Worm (Caenorhabditis elegans) whole organism, young adult: Measurements from ENCODE around the gene act-5.

Experiments
- F39B2.1 ChIP-seq: fragments of 200-800 bp; sonication (Bioruptor generic); IDR thresholded peaks from 2 replicates; pipeline ENCODE4 v1.3.6; 2022; ENCODE audit warnings: missing genetic modification reagents, missing genetic modification characterization, missing compliant biosample characterization
- Y79H2A.3 ChIP-seq: fragments of 200-800 bp; sonication (Bioruptor generic); conservative IDR thresholded peaks from 2 replicates; pipeline ENCODE4 v1.3.6; 2022; ENCODE audit warnings: missing genetic modification reagents, missing genetic modification characterization, missing compliant biosample characterization
- ceh-27 ChIP-seq: fragments of 200-800 bp; sonication (Bioruptor generic); optimal IDR thresholded peaks from 2 replicates; lab custom pipeline; 2018; ENCODE audit warnings: mild to moderate bottlenecking, missing genetic modification characterization, moderate library complexity, missing compliant biosample characterization
- ets-4 ChIP-seq: fragments of 200-800 bp; sonication (Bioruptor generic); optimal IDR thresholded peaks from 2 replicates; lab custom pipeline; 2018; ENCODE audit warnings: mild to moderate bottlenecking, missing genetic modification characterization, missing compliant biosample characterization
- hlh-26 ChIP-seq: fragments of 200-800 bp; sonication (Bioruptor generic); conservative IDR thresholded peaks from 2 replicates; pipeline ENCODE4 v1.3.6; 2022; ENCODE audit warnings: missing genetic modification reagents, missing genetic modification characterization, missing compliant biosample characterization
- lin-26 ChIP-seq: fragments of 200-800 bp; sonication (Bioruptor generic); IDR thresholded peaks from 2 replicates; pipeline ENCODE4 v1.3.6; 2022; ENCODE audit warnings: missing genetic modification reagents, missing genetic modification characterization, missing compliant biosample characterization
- lir-1 ChIP-seq: fragments of 200-800 bp; sonication (Bioruptor generic); conservative IDR thresholded peaks from 2 replicates; pipeline ENCODE4 v1.3.6; 2022; ENCODE audit warnings: missing genetic modification reagents, missing genetic modification characterization, missing compliant biosample characterization
- madf-3 ChIP-seq: fragments of 200-800 bp; sonication (Bioruptor generic); IDR thresholded peaks from 2 replicates; pipeline ENCODE4 v1.3.6; 2022; ENCODE audit warnings: missing genetic modification reagents, missing genetic modification characterization, missing compliant biosample characterization
- nhr-90 ChIP-seq: sonication (generic microtip); optimal IDR thresholded peaks from 2 replicates; lab custom pipeline; 2016; ENCODE audit warnings: missing genotype, mild to moderate bottlenecking, missing genetic modification characterization, missing compliant biosample characterization
- pha-4 ChIP-seq: fragments of 150-350 bp; sonication (generic microtip); optimal IDR thresholded peaks from 2 replicates; lab custom pipeline; 2014; ENCODE audit warnings: missing biosample characterization, missing genetic modification reagents, missing genetic modification characterization
- repo-1 ChIP-seq: sonication (generic microtip); optimal IDR thresholded peaks from 2 replicates; lab custom pipeline; 2017; ENCODE audit warnings: mild to moderate bottlenecking, missing genetic modification characterization, missing compliant biosample characterization
- sdz-38 ChIP-seq: sonication (generic microtip); optimal IDR thresholded peaks from 2 replicates; lab custom pipeline; 2016; ENCODE audit warnings: missing genotype, missing genetic modification characterization, missing compliant biosample characterization
- unc-62 ChIP-seq: fragments of 150-350 bp; optimal IDR thresholded peaks from 2 replicates; lab custom pipeline; 2014; ENCODE audit warnings: missing biosample characterization, missing genetic modification reagents, missing genetic modification characterization

DNA sequence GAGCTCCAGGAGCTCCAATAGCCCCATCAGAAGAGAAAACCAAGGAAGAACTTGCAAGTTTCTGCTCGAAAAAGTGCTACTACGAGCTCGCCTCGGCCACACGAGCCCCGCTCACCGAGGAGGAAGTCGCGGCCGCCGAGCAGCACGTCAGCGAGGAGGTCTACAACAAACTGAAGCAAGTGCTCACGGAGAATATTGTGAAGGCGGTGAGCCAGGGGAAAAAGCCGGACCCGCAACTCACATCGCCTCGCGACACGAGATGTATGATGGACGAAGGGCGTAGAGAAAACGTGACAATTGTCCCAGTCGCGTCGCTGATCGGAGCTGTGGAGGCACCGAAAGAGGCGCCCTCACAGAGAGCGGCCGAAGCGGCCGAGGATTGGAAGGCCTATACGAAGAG is 46.8 kb upstream of the act-5 start:
- TF ChIP-seq repo-1 (tag; lab: Kevin White, UChicago) (no peak), unc-62 (GFP tag; lab: Kevin White, UChicago) (no peak), pha-4 (tag; lab: Kevin White, UChicago) (no peak), sdz-38 (tag; lab: Kevin White, UChicago) (no peak), lir-1 (GFP tag; lab: Robert Waterston, UW) (no peak), ceh-27 (GFP tag; lab: Kevin White, UChicago) (no peak), F39B2.1 (GFP tag; lab: Robert Waterston, UW) (no peak), nhr-90 (no peak), Y79H2A.3 (no peak), madf-3 (no peak), ets-4 (GFP tag; lab: Kevin White, UChicago) (no peak), hlh-26 (GFP tag; lab: Robert Waterston, UW) (no peak), lin-26 (GFP tag; lab: Robert Waterston, UW) (no peak)
